Worm (Caenorhabditis elegans) whole organism, L3 larva: ENCODE data around the gene gtf-2F2.

Experiments
- aly-2 ChIP-seq: fragments of 150-350 bp; optimal IDR thresholded peaks from 2 replicates; lab custom pipeline; 2014; ENCODE audit warnings: missing biosample characterization, missing genetic modification characterization
- ama-1 ChIP-seq: fragments of 150-350 bp; optimal IDR thresholded peaks from 2 replicates; lab custom pipeline; 2018
- ceh-28 ChIP-seq: fragments of 150-350 bp; optimal IDR thresholded peaks from 2 replicates; lab custom pipeline; 2014; ENCODE audit warnings: missing biosample characterization, missing genetic modification reagents, missing genetic modification characterization
- ceh-82 ChIP-seq: fragments of 150-350 bp; optimal IDR thresholded peaks from 2 replicates; lab custom pipeline; 2014; ENCODE audit warnings: missing biosample characterization, missing genetic modification characterization
- daf-12 ChIP-seq: fragments of 150-350 bp; optimal IDR thresholded peaks from 2 replicates; lab custom pipeline; 2014; ENCODE audit warnings: missing biosample characterization, missing genetic modification reagents, missing genetic modification characterization
- egl-27 ChIP-seq: sonication (generic microtip); optimal IDR thresholded peaks from 4 replicates; lab custom pipeline; 2017; ENCODE audit warnings: missing biosample characterization, missing genetic modification reagents, missing genetic modification characterization
- egl-5 ChIP-seq: fragments of 150-350 bp; optimal IDR thresholded peaks from 2 replicates; lab custom pipeline; 2017; ENCODE audit warnings: missing biosample characterization, missing genetic modification reagents, missing genetic modification characterization, inconsistent platforms
- elt-1 ChIP-seq: fragments of 150-350 bp; optimal IDR thresholded peaks from 2 replicates; lab custom pipeline; 2014; ENCODE audit warnings: missing biosample characterization, missing genetic modification characterization
- elt-3 ChIP-seq, 3 experiments: fragments of 150-350 bp in 1 of 3; sonication (generic microtip) in 2 of 3; optimal IDR thresholded peaks; 2 replicates in 2 of 3; 4 replicates in 1 of 3; lab custom pipeline; 2014 to 2017; ENCODE audit warnings: missing biosample characterization in 3 of 3, missing genetic modification characterization in 3 of 3
- fkh-2 ChIP-seq: fragments of 150-350 bp; optimal IDR thresholded peaks from 2 replicates; lab custom pipeline; 2014; ENCODE audit warnings: missing biosample characterization, missing genetic modification reagents, missing genetic modification characterization
- fos-1 ChIP-seq: fragments of 150-350 bp; optimal IDR thresholded peaks from 2 replicates; lab custom pipeline; 2014; ENCODE audit warnings: missing biosample characterization, missing genetic modification characterization
- jun-1 ChIP-seq: fragments of 150-350 bp; optimal IDR thresholded peaks from 2 replicates; lab custom pipeline; 2014; ENCODE audit warnings: missing biosample characterization, missing genetic modification reagents, missing genetic modification characterization
- lin-15B ChIP-seq: fragments of 150-350 bp; optimal IDR thresholded peaks from 2 replicates; lab custom pipeline; 2014; ENCODE audit warnings: missing biosample characterization, missing genetic modification characterization
- lsy-12 ChIP-seq: sonication (generic microtip); optimal IDR thresholded peaks from 2 replicates; lab custom pipeline; 2016; ENCODE audit warnings: mild to moderate bottlenecking, missing genetic modification characterization, missing compliant biosample characterization
- mdl-1 ChIP-seq: fragments of 150-350 bp; optimal IDR thresholded peaks from 2 replicates; lab custom pipeline; 2014; ENCODE audit warnings: missing biosample characterization, missing genetic modification characterization
- mml-1 ChIP-seq: fragments of 150-350 bp; sonication (generic microtip); optimal IDR thresholded peaks from 3 replicates; lab custom pipeline; 2014; ENCODE audit warnings: missing biosample characterization, missing genetic modification characterization
- nfya-1 ChIP-seq: sonication (generic microtip); optimal IDR thresholded peaks from 2 replicates; lab custom pipeline; 2017; ENCODE audit warnings: missing genetic modification characterization, mild to moderate bottlenecking, missing compliant biosample characterization, antibody characterized with exemption, moderate library complexity; ENCODE audit not compliant: insufficient read depth
- nhr-12 ChIP-seq: fragments of 150-350 bp; optimal IDR thresholded peaks from 2 replicates; lab custom pipeline; 2014; ENCODE audit warnings: missing biosample characterization, missing genetic modification characterization
- nhr-23 ChIP-seq: fragments of 150-350 bp; optimal IDR thresholded peaks from 2 replicates; lab custom pipeline; 2014; ENCODE audit warnings: missing biosample characterization, missing genetic modification reagents, missing genetic modification characterization
- nhr-237 ChIP-seq: fragments of 150-350 bp; optimal IDR thresholded peaks from 2 replicates; lab custom pipeline; 2014; ENCODE audit warnings: missing biosample characterization, missing genetic modification characterization
- nhr-25 ChIP-seq: sonication (generic microtip); optimal IDR thresholded peaks from 2 replicates; lab custom pipeline; 2017; ENCODE audit warnings: missing biosample characterization, missing genetic modification characterization
- nhr-28 ChIP-seq: fragments of 150-350 bp; optimal IDR thresholded peaks from 2 replicates; lab custom pipeline; 2014; ENCODE audit warnings: missing biosample characterization, missing genetic modification characterization
- nhr-43 ChIP-seq: sonication (generic microtip); optimal IDR thresholded peaks from 2 replicates; lab custom pipeline; 2016; ENCODE audit warnings: mild to moderate bottlenecking, missing genetic modification characterization, missing compliant biosample characterization; ENCODE audit not compliant: poor library complexity, severe bottlenecking
- nhr-67 ChIP-seq: fragments of 150-350 bp; optimal IDR thresholded peaks from 2 replicates; lab custom pipeline; 2014; ENCODE audit warnings: missing biosample characterization, missing genetic modification characterization
- nhr-76 ChIP-seq: fragments of 150-350 bp; sonication (generic microtip); optimal IDR thresholded peaks from 5 replicates; lab custom pipeline; 2014; ENCODE audit warnings: missing biosample characterization, missing genetic modification characterization
- nhr-77 ChIP-seq: fragments of 150-350 bp; optimal IDR thresholded peaks from 2 replicates; lab custom pipeline; 2014; ENCODE audit warnings: missing biosample characterization, missing genetic modification characterization
- pha-4 ChIP-seq: fragments of 150-350 bp; optimal IDR thresholded peaks from 2 replicates; lab custom pipeline; 2014; ENCODE audit warnings: missing biosample characterization, missing genetic modification reagents, missing genetic modification characterization
- pqm-1 ChIP-seq: fragments of 150-350 bp; optimal IDR thresholded peaks from 2 replicates; lab custom pipeline; 2017; ENCODE audit warnings: missing biosample characterization, missing genetic modification characterization, inconsistent platforms
- sea-2 ChIP-seq: fragments of 150-350 bp; sonication (generic microtip); optimal IDR thresholded peaks from 4 replicates; lab custom pipeline; 2014; ENCODE audit warnings: missing biosample characterization, missing genetic modification reagents, missing genetic modification characterization
- skn-1 ChIP-seq: fragments of 150-350 bp; optimal IDR thresholded peaks from 2 replicates; lab custom pipeline; 2014; ENCODE audit warnings: missing biosample characterization, missing genetic modification characterization
- ztf-11 ChIP-seq: fragments of 150-350 bp; optimal IDR thresholded peaks from 2 replicates; lab custom pipeline; 2014; ENCODE audit warnings: missing biosample characterization, missing genetic modification characterization

The gtf-2F2 gene

ce11 chrV:19026757-19027156 lies 33.0 kb downstream of the gtf-2F2 start:
- TF ChIP-seq ceh-28 (tag; lab: Kevin White, UChicago) = peak; percentile 55
- TF ChIP-seq, all 47 proteins: peak for 1; not testable (repeated sequence) for 46

ce11 chrV:19027338-19027737 lies 33.6 kb downstream of the gtf-2F2 start:
- TF ChIP-seq ceh-28 (tag; lab: Kevin White, UChicago) = peak; percentile 97
- no peak for TF ChIP-seq lsy-12 (tag; lab: Kevin White, UChicago)
- no peak for TF ChIP-seq nhr-43
- TF ChIP-seq, all 47 proteins: peak for 1

ce11 chrV:19031456-19031855 lies 37.7 kb downstream of the gtf-2F2 start, which contains the start of gene Y39B6A.27:
Gene Y39B6A.27, plus strand, starts transcription at chrV:19031756.
- no peak for TF ChIP-seq nhr-23 (tag; lab: Kevin White, UChicago)
- no peak for TF ChIP-seq egl-5 (tag; lab: Kevin White, UChicago)
- TF ChIP-seq mml-1 (tag; lab: Kevin White, UChicago) = no peak
- no peak for TF ChIP-seq jun-1 (tag; lab: Kevin White, UChicago)
- no peak for TF ChIP-seq egl-27
- TF ChIP-seq elt-1 = no peak
- TF ChIP-seq aly-2 (tag; lab: Kevin White, UChicago) = no peak
- no peak for TF ChIP-seq nhr-43
- TF ChIP-seq ceh-82 (tag; lab: Kevin White, UChicago) = no peak
- TF ChIP-seq lin-15B (tag; lab: Kevin White, UChicago) = no peak

ce11 chrV:19036061-19036460 lies 42.3 kb downstream of the gtf-2F2 start:
- TF ChIP-seq nhr-76 (no peak), ceh-28 (tag; lab: Kevin White, UChicago) (peak; percentile 92)

ce11 chrV:19037222-19037621 lies 43.5 kb downstream of the gtf-2F2 start, which contains the start of gene asp-17:
Gene asp-17, minus strand, starts transcription at chrV:19037322.
- no peak for TF ChIP-seq skn-1
- TF ChIP-seq pqm-1 (tag; lab: Kevin White, UChicago) = no peak
- no peak for TF ChIP-seq nhr-12 (tag; lab: Kevin White, UChicago)
- TF ChIP-seq fkh-2 (tag; lab: Kevin White, UChicago) = no peak
- no peak for TF ChIP-seq elt-3 (tag; optimal IDR thresholded peaks at IDR 0.05; lab: Kevin White, UChicago)
- TF ChIP-seq nfya-1 (tag; lab: Kevin White, UChicago) = no peak
- no peak for TF ChIP-seq ztf-11 (tag; lab: Kevin White, UChicago)
- no peak for TF ChIP-seq nhr-77 (tag; lab: Kevin White, UChicago)
- TF ChIP-seq jun-1 (tag; lab: Kevin White, UChicago) = no peak

- no peak for TF ChIP-seq fos-1 (tag; lab: Kevin White, UChicago)
- no peak for TF ChIP-seq daf-12 (tag; lab: Kevin White, UChicago)
- TF ChIP-seq nhr-67 (tag; lab: Kevin White, UChicago) = no peak
- no peak for TF ChIP-seq ceh-82 (tag; lab: Kevin White, UChicago)
- TF ChIP-seq sea-2 (GFP tag; lab: Kevin White, UChicago) = no peak
- TF ChIP-seq lin-15B (tag; lab: Kevin White, UChicago) = no peak
- TF ChIP-seq aly-2 (tag; lab: Kevin White, UChicago) = no peak
- no peak for TF ChIP-seq nhr-25 (tag; lab: Kevin White, UChicago)
- no peak for TF ChIP-seq nhr-28 (tag; lab: Kevin White, UChicago)
- TF ChIP-seq egl-27 = no peak
- TF ChIP-seq nhr-77 (tag; lab: Kevin White, UChicago) = no peak
- no peak for TF ChIP-seq skn-1
- no peak for TF ChIP-seq nhr-43
- TF ChIP-seq mdl-1 = no peak
- no peak for TF ChIP-seq pha-4 (tag; lab: Kevin White, UChicago)
- TF ChIP-seq ama-1 (lab: Kevin White, UChicago) = no peak
- no peak for TF ChIP-seq fkh-2 (tag; lab: Kevin White, UChicago)
- TF ChIP-seq nfya-1 (tag; lab: Kevin White, UChicago) = no peak
- no peak for TF ChIP-seq nhr-237 (tag; lab: Kevin White, UChicago)
Observed at ce11 chrV:19042256-19042655, 48.5 kb downstream of the gtf-2F2 start, which contains the start of gene asp-16. Gene asp-16, minus strand, starts transcription at chrV:19042605.
